Worm (Caenorhabditis elegans): Measurements from ENCODE around the gene C25F9.14.

The C25F9.14 gene

DNA sequence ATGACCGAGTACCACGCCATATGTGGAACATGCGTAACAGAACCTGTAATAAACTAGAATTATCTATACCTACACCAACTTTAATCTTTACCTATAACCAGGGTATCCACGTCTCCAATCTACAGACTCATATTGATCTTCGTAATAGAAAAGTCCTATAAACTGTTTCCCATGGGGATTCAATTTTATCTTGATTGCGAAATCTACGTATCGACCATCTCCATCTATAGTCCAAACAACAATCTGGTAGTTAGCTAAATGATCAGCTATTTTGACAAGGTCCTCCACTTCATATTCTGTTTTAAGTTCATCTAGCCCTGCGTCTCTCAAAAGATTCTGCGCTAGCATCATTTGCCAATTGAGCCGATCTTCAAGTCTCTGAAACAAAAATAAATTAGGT lies 6.7 kb upstream of the C25F9.14 start (continued):
- TF ChIP-seq mxl-1 (tag; optimal IDR thresholded peaks at IDR 0.05) (no peak), lin-35 (GFP tag; optimal IDR thresholded peaks at IDR 0.05) (no peak)

DNA sequence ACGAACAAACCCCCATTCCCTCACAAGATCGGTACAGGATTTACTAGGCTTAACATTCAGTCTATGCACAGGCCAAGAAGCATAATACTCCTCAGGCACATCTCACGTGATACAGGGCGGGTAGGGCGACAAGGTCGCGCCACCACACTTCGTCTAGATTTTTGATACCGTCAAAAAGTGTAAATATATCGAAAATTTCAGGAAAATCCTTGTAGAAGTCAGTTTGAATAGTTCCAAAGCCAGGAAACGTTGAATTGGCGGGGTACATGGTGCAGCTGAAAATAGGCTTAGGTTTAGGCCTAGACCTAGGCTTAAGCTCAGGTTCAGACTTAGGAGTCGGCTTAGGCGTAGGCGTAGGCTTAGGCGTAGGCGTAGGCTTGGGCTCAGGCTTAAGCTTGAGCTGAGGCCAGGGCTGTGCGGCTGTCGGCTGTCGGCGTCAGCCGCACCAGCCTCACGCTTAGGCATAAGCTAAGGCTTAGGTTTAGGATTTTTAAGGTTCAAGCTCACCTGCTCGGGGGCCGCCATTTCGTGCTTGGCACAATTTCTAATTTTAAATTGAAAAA lies 5.9 kb upstream of the C25F9.14 start:
- no peak for TF ChIP-seq Y95B8A.8 (GFP tag; IDR thresholded peaks at IDR 0.05)
- TF ChIP-seq lin-26 (GFP tag; IDR thresholded peaks at IDR 0.05), result 0 out of 2 replicates have a peak, but pooled peaks have one; percentile 44
- no peak for TF ChIP-seq ceh-91 (GFP tag; IDR thresholded peaks at IDR 0.05)
- no peak for TF ChIP-seq Y67H2A.10 (GFP tag; conservative IDR thresholded peaks at IDR 0.05)
- TF ChIP-seq chd-7 (tag; optimal IDR thresholded peaks at IDR 0.05), result peak; percentile 49
- TF ChIP-seq ama-1 (optimal IDR thresholded peaks at IDR 0.05), result no peak
- no peak for TF ChIP-seq ama-1 (GFP tag; optimal IDR thresholded peaks at IDR 0.05)
- peak; percentile 63 for TF ChIP-seq F52B5.7 (tag; optimal IDR thresholded peaks at IDR 0.05)
- TF ChIP-seq sea-2 (GFP tag; IDR thresholded peaks at IDR 0.05), result peak; percentile 67; the same call in 1 of the 2 replicates
- peak; percentile 46 for TF ChIP-seq ekl-4 (GFP tag; IDR thresholded peaks at IDR 0.05)
- TF ChIP-seq unc-130 (GFP tag; optimal IDR thresholded peaks at IDR 0.05), result no peak
- TF ChIP-seq aptf-3 (GFP tag; IDR thresholded peaks at IDR 0.05), result 0 out of 2 replicates have a peak, but pooled peaks have one; percentile 21
- no peak for TF ChIP-seq ceh-27 (GFP tag; optimal IDR thresholded peaks at IDR 0.05)
- no peak for TF ChIP-seq lin-35 (GFP tag; optimal IDR thresholded peaks at IDR 0.05)
- TF ChIP-seq ceh-58 (GFP tag; IDR thresholded peaks at IDR 0.05), result no peak
- no peak for TF ChIP-seq pha-4 (tag; optimal IDR thresholded peaks at IDR 0.05)
- TF ChIP-seq dpl-1 (GFP tag; optimal IDR thresholded peaks at IDR 0.05), result no peak
- no peak for TF ChIP-seq Y56A3A.18 (GFP tag; IDR thresholded peaks at IDR 0.05)
- peak; percentile 52 for TF ChIP-seq zim-3 (tag; optimal IDR thresholded peaks at IDR 0.05)
- TF ChIP-seq sptf-2 (GFP tag; optimal IDR thresholded peaks at IDR 0.05), result peak; percentile 23
- 0 out of 2 replicates have a peak, but pooled peaks have one; percentile 10 for TF ChIP-seq bed-2 (GFP tag; IDR thresholded peaks at IDR 0.05)
- TF ChIP-seq ztf-26 (tag; optimal IDR thresholded peaks at IDR 0.05), result no peak
- TF ChIP-seq B0035.1 (tag; optimal IDR thresholded peaks at IDR 0.05), result no peak
- 0 out of 2 replicates have a peak, but pooled peaks have one; percentile 35 for TF ChIP-seq madf-3 (GFP tag; IDR thresholded peaks at IDR 0.05)
- 0 out of 2 replicates have a peak, but pooled peaks have one; percentile 10 for TF ChIP-seq C17E4.6 (GFP tag; IDR thresholded peaks at IDR 0.05)
- peak; percentile 67 for TF ChIP-seq athp-1 (tag; optimal IDR thresholded peaks at IDR 0.05)
- peak; percentile 3 for TF ChIP-seq ztf-3 (GFP tag; optimal IDR thresholded peaks at IDR 0.05)
- TF ChIP-seq fkh-3 (tag; optimal IDR thresholded peaks at IDR 0.05), result peak; percentile 24
- TF ChIP-seq snpc-1.3 (tag; optimal IDR thresholded peaks at IDR 0.05; ENCODE audit: insufficient read depth), result no peak
- TF ChIP-seq efl-1 (GFP tag; optimal IDR thresholded peaks at IDR 0.05), result no peak
- TF ChIP-seq attf-3 (GFP tag; conservative IDR thresholded peaks at IDR 0.05), result peak; percentile 34; the same call in 1 of the 2 replicates
- no peak for TF ChIP-seq cebp-1 (GFP tag; IDR thresholded peaks at IDR 0.05)
- no peak for TF ChIP-seq cebp-1 (tag; optimal IDR thresholded peaks at IDR 0.05)
- 0 out of 2 replicates have a peak, but pooled peaks have one; percentile 39 for TF ChIP-seq dox-1 (GFP tag; IDR thresholded peaks at IDR 0.05)
- TF ChIP-seq F23B12.7 (tag; optimal IDR thresholded peaks at IDR 0.05; ENCODE audit: insufficient read depth), result no peak
- no peak for TF ChIP-seq ccch-3 (GFP tag; optimal IDR thresholded peaks at IDR 0.05)
- peak; percentile 28; the same call in 1 of the 2 replicates for TF ChIP-seq hmg-1.2 (GFP tag; IDR thresholded peaks at IDR 0.05)
- TF ChIP-seq nfya-1 (tag; optimal IDR thresholded peaks at IDR 0.05; ENCODE audit: borderline replicate concordance, insufficient read depth), result no peak
- no peak for TF ChIP-seq akir-1 (GFP tag; optimal IDR thresholded peaks at IDR 0.05)
- TF ChIP-seq F37B4.10 (GFP tag; IDR thresholded peaks at IDR 0.05), result no peak
- TF ChIP-seq hrde-1 (tag; optimal IDR thresholded peaks at IDR 0.05; ENCODE audit: borderline replicate concordance), result no peak
- TF ChIP-seq F39B2.1 (GFP tag; IDR thresholded peaks at IDR 0.05), result no peak
- no peak for TF ChIP-seq sdz-38 (tag; optimal IDR thresholded peaks at IDR 0.05)
